Worm (Caenorhabditis elegans) whole organism, L2 larva: ENCODE results near the gene K03B8.4.
"Not testable (repeated sequence)": the region's sequence is repeated elsewhere in the genome, so short reads cannot be mapped to it uniquely, and the experiment has no call there.

Source experiments
- C34F6.9 ChIP-seq: fragments of 150-350 bp; optimal IDR thresholded peaks from 2 replicates; lab custom pipeline; 2014; ENCODE audit warnings: missing biosample characterization, missing genetic modification characterization
- F13H6.1 ChIP-seq: sonication (generic microtip); optimal IDR thresholded peaks from 2 replicates; lab custom pipeline; 2016; ENCODE audit warnings: missing genetic modification characterization, missing compliant biosample characterization
- R02D3.7 ChIP-seq: fragments of 150-350 bp; optimal IDR thresholded peaks from 2 replicates; lab custom pipeline; 2014; ENCODE audit warnings: missing biosample characterization, missing genetic modification characterization
- Y55F3AM.14 ChIP-seq: fragments of 200-800 bp; sonication (Bioruptor generic); optimal IDR thresholded peaks from 2 replicates; lab custom pipeline; 2018; ENCODE audit warnings: mild to moderate bottlenecking, missing genetic modification characterization, missing compliant biosample characterization
- ZK546.5 ChIP-seq: sonication (generic microtip); optimal IDR thresholded peaks from 2 replicates; lab custom pipeline; 2017; ENCODE audit warnings: missing biosample characterization, missing genetic modification characterization
- alr-1 ChIP-seq: fragments of 150-350 bp; optimal IDR thresholded peaks from 2 replicates; lab custom pipeline; 2014; ENCODE audit warnings: missing biosample characterization, missing genetic modification characterization
- ama-1 ChIP-seq: fragments of 150-350 bp; optimal IDR thresholded peaks from 2 replicates; lab custom pipeline; 2018; ENCODE audit warnings: inconsistent platforms
- blmp-1 ChIP-seq: sonication (generic microtip); optimal IDR thresholded peaks from 2 replicates; lab custom pipeline; 2017; ENCODE audit warnings: missing genetic modification characterization, mild to moderate bottlenecking, missing compliant biosample characterization, antibody characterized with exemption, moderate library complexity; ENCODE audit not compliant: insufficient read depth
- ceh-16 ChIP-seq: fragments of 150-350 bp; optimal IDR thresholded peaks from 2 replicates; lab custom pipeline; 2014; ENCODE audit warnings: missing biosample characterization, missing genetic modification characterization
- ceh-82 ChIP-seq: fragments of 150-350 bp; optimal IDR thresholded peaks from 2 replicates; lab custom pipeline; 2014; ENCODE audit warnings: missing biosample characterization, missing genetic modification characterization
- dmd-4 ChIP-seq: sonication (generic microtip); optimal IDR thresholded peaks from 2 replicates; lab custom pipeline; 2017; ENCODE audit warnings: missing biosample characterization, missing genetic modification characterization
- elt-1 ChIP-seq: fragments of 150-350 bp; optimal IDR thresholded peaks from 2 replicates; lab custom pipeline; 2014; ENCODE audit warnings: missing biosample characterization, missing genetic modification characterization
- fos-1 ChIP-seq: fragments of 150-350 bp; optimal IDR thresholded peaks from 2 replicates; lab custom pipeline; 2014; ENCODE audit warnings: missing biosample characterization, missing genetic modification characterization
- gmeb-1 ChIP-seq: fragments of 150-350 bp; optimal IDR thresholded peaks from 2 replicates; lab custom pipeline; 2014; ENCODE audit warnings: missing biosample characterization, missing genetic modification characterization
- mbf-1 ChIP-seq: sonication (generic microtip); optimal IDR thresholded peaks from 2 replicates; lab custom pipeline; 2017; ENCODE audit warnings: missing biosample characterization, missing genetic modification characterization
- mdl-1 ChIP-seq, 2 experiments: fragments of 150-350 bp in 1 of 2; sonication (generic microtip) in 1 of 2; optimal IDR thresholded peaks; 2 replicates each; lab custom pipeline; 2017; ENCODE audit warnings: missing biosample characterization in 2 of 2, missing genetic modification characterization in 2 of 2
- nhr-10 ChIP-seq: sonication (generic microtip); optimal IDR thresholded peaks from 2 replicates; lab custom pipeline; 2017; ENCODE audit warnings: missing biosample characterization, missing genetic modification characterization
- nhr-11 ChIP-seq: fragments of 150-350 bp; optimal IDR thresholded peaks from 2 replicates; lab custom pipeline; 2014; ENCODE audit warnings: missing biosample characterization, missing genetic modification characterization
- nhr-12 ChIP-seq: fragments of 150-350 bp; optimal IDR thresholded peaks from 2 replicates; lab custom pipeline; 2014; ENCODE audit warnings: missing biosample characterization, missing genetic modification characterization
- nhr-129 ChIP-seq: fragments of 150-350 bp; optimal IDR thresholded peaks from 2 replicates; lab custom pipeline; 2014; ENCODE audit warnings: missing biosample characterization, missing genetic modification characterization
- nhr-21 ChIP-seq: fragments of 150-350 bp; optimal IDR thresholded peaks from 2 replicates; lab custom pipeline; 2014; ENCODE audit warnings: missing biosample characterization, missing genetic modification characterization
- nhr-23 ChIP-seq: fragments of 150-350 bp; optimal IDR thresholded peaks from 2 replicates; lab custom pipeline; 2014; ENCODE audit warnings: missing biosample characterization, missing genetic modification reagents, missing genetic modification characterization
- nhr-237 ChIP-seq: fragments of 150-350 bp; optimal IDR thresholded peaks from 2 replicates; lab custom pipeline; 2014; ENCODE audit warnings: missing biosample characterization, missing genetic modification characterization
- nhr-6 ChIP-seq: fragments of 150-350 bp; optimal IDR thresholded peaks from 2 replicates; lab custom pipeline; 2014; ENCODE audit warnings: missing biosample characterization, missing genetic modification characterization
- nhr-77 ChIP-seq: fragments of 150-350 bp; optimal IDR thresholded peaks from 2 replicates; lab custom pipeline; 2014; ENCODE audit warnings: missing biosample characterization, missing genetic modification characterization
- peb-1 ChIP-seq: fragments of 150-350 bp; optimal IDR thresholded peaks from 2 replicates; lab custom pipeline; 2014; ENCODE audit warnings: missing biosample characterization, missing genetic modification characterization
- sma-3 ChIP-seq: sonication (generic microtip); optimal IDR thresholded peaks from 2 replicates; lab custom pipeline; 2016; ENCODE audit warnings: missing genetic modification reagents, missing genetic modification characterization, missing compliant biosample characterization
- sma-9 ChIP-seq, 2 experiments: fragments of 150-350 bp in 1 of 2; sonication (generic microtip) in 1 of 2; optimal IDR thresholded peaks; 2 replicates each; lab custom pipeline; 2014 to 2016; ENCODE audit warnings: missing genetic modification characterization in 2 of 2, mild to moderate bottlenecking in 1 of 2, missing biosample characterization in 1 of 2, missing compliant biosample characterization in 1 of 2, missing genetic modification reagents in 1 of 2, moderate library complexity in 1 of 2
- snpc-4 ChIP-seq: fragments of 150-350 bp; optimal IDR thresholded peaks from 2 replicates; lab custom pipeline; 2014; ENCODE audit warnings: missing biosample characterization, missing genetic modification characterization
- unc-39 ChIP-seq: fragments of 150-350 bp; optimal IDR thresholded peaks from 2 replicates; lab custom pipeline; 2014; ENCODE audit warnings: missing biosample characterization, missing genetic modification characterization
- unc-62 ChIP-seq: fragments of 150-350 bp; optimal IDR thresholded peaks from 2 replicates; lab custom pipeline; 2014; ENCODE audit warnings: missing biosample characterization, missing genetic modification reagents, missing genetic modification characterization
- ztf-1 ChIP-seq: fragments of 200-800 bp; sonication (Bioruptor generic); conservative IDR thresholded peaks from 2 replicates; pipeline ENCODE4 v1.3.6; 2022; ENCODE audit warnings: missing genetic modification characterization, missing compliant biosample characterization
- ztf-11 ChIP-seq: sonication (generic microtip); optimal IDR thresholded peaks from 2 replicates; lab custom pipeline; 2017; ENCODE audit warnings: missing biosample characterization, missing genetic modification characterization
- ztf-4 ChIP-seq: fragments of 150-350 bp; optimal IDR thresholded peaks from 2 replicates; lab custom pipeline; 2014; ENCODE audit warnings: missing biosample characterization, missing genetic modification characterization

Gene K03B8.4

ce11 chrV:11403059-11403458 is 8.1 kb upstream of the K03B8.4 start:
- TF ChIP-seq ztf-11 (no peak), C34F6.9 (no peak), fos-1 (tag; lab: Kevin White, UChicago) (peak; percentile 71), ZK546.5 (tag; lab: Kevin White, UChicago) (no peak), sma-9 (GFP tag; optimal IDR thresholded peaks at IDR 0.05; lab: Kevin White, UChicago) (peak; percentile 24), sma-9 (tag; optimal IDR thresholded peaks at IDR 0.05; lab: Kevin White, UChicago) (no peak), R02D3.7 (tag; lab: Kevin White, UChicago) (no peak), nhr-12 (no peak), peb-1 (tag; lab: Kevin White, UChicago) (no peak), unc-62 (GFP tag; lab: Kevin White, UChicago) (no peak)
- TF ChIP-seq, all 48 proteins: peak for 2

ce11 chrV:11402610-11403009 is 7.7 kb upstream of the K03B8.4 start, which contains the start of gene nas-19:
nas-19 (minus strand) TSS chrV:11402710.
- TF ChIP-seq blmp-1 (no peak), ztf-4 (tag; lab: Kevin White, UChicago) (no peak), ztf-1 (no peak), nhr-21 (no peak), dmd-4 (tag; lab: Kevin White, UChicago) (no peak), nhr-77 (tag; lab: Kevin White, UChicago) (no peak), R02D3.7 (tag; lab: Kevin White, UChicago) (no peak), elt-1 (tag; lab: Kevin White, UChicago) (no peak), nhr-6 (tag; lab: Kevin White, UChicago) (no peak)

ce11 chrV:11398616-11399015 is 3.7 kb upstream of the K03B8.4 start, which contains the start of gene nas-17:
nas-17 (plus strand) TSS chrV:11398916.
- TF ChIP-seq nhr-129 (no peak), ceh-82 (tag; lab: Kevin White, UChicago) (no peak), nhr-10 (tag; lab: Kevin White, UChicago) (no peak), mdl-1 (tag; optimal IDR thresholded peaks at IDR 0.05; lab: Kevin White, UChicago) (no peak), gmeb-1 (tag; lab: Kevin White, UChicago) (no peak), Y55F3AM.14 (GFP tag; lab: Kevin White, UChicago) (no peak), unc-39 (tag; lab: Kevin White, UChicago) (no peak), C34F6.9 (no peak), elt-1 (tag; lab: Kevin White, UChicago) (no peak), mbf-1 (tag; lab: Kevin White, UChicago) (no peak), peb-1 (tag; lab: Kevin White, UChicago) (no peak), nhr-21 (no peak)

ce11 chrV:11396134-11396533 is 1.2 kb upstream of the K03B8.4 start, which contains the start of gene nas-18:
nas-18 (plus strand) TSS chrV:11396434.
- not testable (repeated sequence) for TF ChIP-seq ama-1 (lab: Kevin White, UChicago); ztf-11; snpc-4
- TF ChIP-seq, all 48 proteins: peak for 0; not testable (repeated sequence) for 48

ce11 chrV:11392020-11392419 is 2.9 kb downstream of the K03B8.4 start, which contains the start of gene nas-16:
nas-16 (plus strand) TSS chrV:11392320.
- no peak for TF ChIP-seq ceh-16 (tag; lab: Kevin White, UChicago)
- no peak for TF ChIP-seq nhr-237 (tag; lab: Kevin White, UChicago)
- no peak for TF ChIP-seq sma-9 (GFP tag; optimal IDR thresholded peaks at IDR 0.05; lab: Kevin White, UChicago)
- TF ChIP-seq sma-9 (tag; optimal IDR thresholded peaks at IDR 0.05; lab: Kevin White, UChicago), result no peak
- TF ChIP-seq nhr-11 (tag; lab: Kevin White, UChicago), result no peak
- no peak for TF ChIP-seq nhr-6 (tag; lab: Kevin White, UChicago)
- no peak for TF ChIP-seq sma-3 (GFP tag; lab: Kevin White, UChicago)
- TF ChIP-seq Y55F3AM.14 (GFP tag; lab: Kevin White, UChicago), result no peak
- no peak for TF ChIP-seq F13H6.1
- no peak for TF ChIP-seq alr-1 (tag; lab: Kevin White, UChicago)
- TF ChIP-seq snpc-4, result no peak
- no peak for TF ChIP-seq nhr-23
- no peak for TF ChIP-seq ceh-82 (tag; lab: Kevin White, UChicago)
- TF ChIP-seq nhr-77 (tag; lab: Kevin White, UChicago), result no peak
- TF ChIP-seq mbf-1 (tag; lab: Kevin White, UChicago), result no peak
- TF ChIP-seq ama-1 (lab: Kevin White, UChicago), result no peak
